Worm (Caenorhabditis elegans) whole organism, late embryonic: ENCODE data around the gene ckc-1.
A peak's percentile ranks its signal among the peaks of the same experiment; 100 is the strongest.

ENCODE experiments used
- C08G9.2 ChIP-seq: sonication (generic microtip); optimal IDR thresholded peaks from 2 replicates; lab custom pipeline; 2016; ENCODE audit warnings: mild to moderate bottlenecking, missing genetic modification characterization, moderate library complexity, missing compliant biosample characterization
- C38D4.7 ChIP-seq: fragments of 200-800 bp; sonication (Bioruptor generic); optimal IDR thresholded peaks from 2 replicates; lab custom pipeline; 2018; ENCODE audit warnings: mild to moderate bottlenecking, missing genetic modification characterization, moderate library complexity, missing compliant biosample characterization
- F13H6.1 ChIP-seq: sonication (generic microtip); optimal IDR thresholded peaks from 2 replicates; lab custom pipeline; 2016; ENCODE audit warnings: missing genetic modification characterization, missing compliant biosample characterization
- T23F11.4 ChIP-seq: fragments of 200-800 bp; sonication (Bioruptor generic); optimal IDR thresholded peaks from 2 replicates; lab custom pipeline; 2018; ENCODE audit warnings: mild to moderate bottlenecking, missing genetic modification characterization, missing compliant biosample characterization
- ama-1 ChIP-seq: fragments of 150-350 bp; optimal IDR thresholded peaks from 2 replicates; lab custom pipeline; 2014
- ceh-14 ChIP-seq: sonication (generic microtip); optimal IDR thresholded peaks from 2 replicates; lab custom pipeline; 2016; ENCODE audit warnings: missing genotype, missing genetic modification characterization, missing compliant biosample characterization
- ceh-18 ChIP-seq: sonication (generic microtip); optimal IDR thresholded peaks from 2 replicates; lab custom pipeline; 2016; ENCODE audit warnings: missing genetic modification characterization, missing compliant biosample characterization
- ceh-19 ChIP-seq: fragments of 200-800 bp; sonication (Bioruptor generic); optimal IDR thresholded peaks from 2 replicates; lab custom pipeline; 2018; ENCODE audit warnings: mild to moderate bottlenecking, missing genetic modification characterization, missing compliant biosample characterization
- ceh-2 ChIP-seq: sonication (generic microtip); optimal IDR thresholded peaks from 2 replicates; lab custom pipeline; 2016; ENCODE audit warnings: missing genotype, missing genetic modification characterization, missing compliant biosample characterization
- ceh-22 ChIP-seq: sonication (generic microtip); optimal IDR thresholded peaks from 2 replicates; lab custom pipeline; 2017; ENCODE audit warnings: missing biosample characterization, missing genetic modification characterization
- ceh-24 ChIP-seq: sonication (generic microtip); optimal IDR thresholded peaks from 2 replicates; lab custom pipeline; 2016; ENCODE audit warnings: mild to moderate bottlenecking, missing genetic modification characterization, missing compliant biosample characterization
- ceh-30 ChIP-seq: fragments of 150-350 bp; optimal IDR thresholded peaks from 2 replicates; lab custom pipeline; 2014; ENCODE audit warnings: missing biosample characterization, missing genetic modification characterization
- ceh-31 ChIP-seq: sonication (generic microtip); optimal IDR thresholded peaks from 2 replicates; lab custom pipeline; 2016; ENCODE audit warnings: missing genetic modification characterization, missing compliant biosample characterization
- ceh-34 ChIP-seq: sonication (generic microtip); optimal IDR thresholded peaks from 2 replicates; lab custom pipeline; 2016; ENCODE audit warnings: mild to moderate bottlenecking, missing genetic modification characterization, missing compliant biosample characterization
- ceh-48 ChIP-seq: sonication (generic microtip); optimal IDR thresholded peaks from 2 replicates; lab custom pipeline; 2016; ENCODE audit warnings: missing genetic modification characterization, inconsistent platforms, missing compliant biosample characterization
- ceh-6 ChIP-seq: fragments of 200-800 bp; sonication (Bioruptor generic); optimal IDR thresholded peaks from 2 replicates; lab custom pipeline; 2018; ENCODE audit warnings: mild to moderate bottlenecking, missing genetic modification characterization, missing compliant biosample characterization
- ceh-9 ChIP-seq: sonication (generic microtip); optimal IDR thresholded peaks from 2 replicates; lab custom pipeline; 2016; ENCODE audit warnings: mild to moderate bottlenecking, missing genetic modification characterization, inconsistent platforms, missing compliant biosample characterization
- dmd-4 ChIP-seq: sonication (generic microtip); optimal IDR thresholded peaks from 2 replicates; lab custom pipeline; 2016; ENCODE audit warnings: borderline replicate concordance, missing genetic modification characterization, missing compliant biosample characterization
- dve-1 ChIP-seq: sonication (generic microtip); optimal IDR thresholded peaks from 2 replicates; lab custom pipeline; 2017; ENCODE audit warnings: antibody characterized with exemption, mild to moderate bottlenecking, missing genetic modification characterization, missing compliant biosample characterization
- ets-4 ChIP-seq: sonication (generic microtip); optimal IDR thresholded peaks from 2 replicates; lab custom pipeline; 2016; ENCODE audit warnings: missing genetic modification characterization, missing compliant biosample characterization
- fax-1 ChIP-seq: sonication (generic microtip); optimal IDR thresholded peaks from 2 replicates; lab custom pipeline; 2016; ENCODE audit warnings: missing genotype, missing genetic modification characterization, missing compliant biosample characterization
- fkh-6 ChIP-seq: sonication (generic microtip); optimal IDR thresholded peaks from 2 replicates; lab custom pipeline; 2016; ENCODE audit warnings: missing genetic modification characterization, missing compliant biosample characterization
- gmeb-2 ChIP-seq: sonication (generic microtip); optimal IDR thresholded peaks from 2 replicates; lab custom pipeline; 2016; ENCODE audit warnings: missing genetic modification characterization, inconsistent platforms, missing compliant biosample characterization
- lim-6 ChIP-seq: sonication (generic microtip); optimal IDR thresholded peaks from 2 replicates; lab custom pipeline; 2016; ENCODE audit warnings: missing genetic modification characterization, missing compliant biosample characterization
- lin-11 ChIP-seq: fragments of 200-800 bp; sonication (Bioruptor generic); optimal IDR thresholded peaks from 2 replicates; lab custom pipeline; 2018; ENCODE audit warnings: mild to moderate bottlenecking, missing genetic modification characterization, missing compliant biosample characterization
- mec-3 ChIP-seq: sonication (generic microtip); optimal IDR thresholded peaks from 2 replicates; lab custom pipeline; 2016; ENCODE audit warnings: borderline replicate concordance, missing genetic modification characterization, missing compliant biosample characterization
- nfya-1 ChIP-seq: sonication (generic microtip); optimal IDR thresholded peaks from 2 replicates; lab custom pipeline; 2017; ENCODE audit warnings: missing genetic modification characterization, mild to moderate bottlenecking, missing compliant biosample characterization, antibody characterized with exemption, moderate library complexity
- nhr-11 ChIP-seq: fragments of 150-350 bp; optimal IDR thresholded peaks from 2 replicates; lab custom pipeline; 2014; ENCODE audit warnings: missing biosample characterization, missing genetic modification characterization
- nhr-232 ChIP-seq: sonication (generic microtip); optimal IDR thresholded peaks from 2 replicates; lab custom pipeline; 2016; ENCODE audit warnings: missing genetic modification characterization, missing compliant biosample characterization
- odd-2 ChIP-seq: sonication (generic microtip); optimal IDR thresholded peaks from 2 replicates; lab custom pipeline; 2017; ENCODE audit warnings: antibody characterized with exemption, mild to moderate bottlenecking, missing genetic modification characterization, missing compliant biosample characterization
- pag-3 ChIP-seq: sonication (generic microtip); optimal IDR thresholded peaks from 2 replicates; lab custom pipeline; 2016; ENCODE audit warnings: missing compliant biosample characterization, missing genetic modification characterization, borderline replicate concordance
- pha-2 ChIP-seq: sonication (generic microtip); optimal IDR thresholded peaks from 2 replicates; lab custom pipeline; 2017; ENCODE audit warnings: mild to moderate bottlenecking, missing genetic modification characterization, missing compliant biosample characterization
- pha-4 ChIP-seq: fragments of 150-350 bp; optimal IDR thresholded peaks from 2 replicates; lab custom pipeline; 2018; ENCODE audit warnings: missing biosample characterization, missing genetic modification reagents, missing genetic modification characterization
- pqm-1 ChIP-seq: sonication (generic microtip); optimal IDR thresholded peaks from 2 replicates; lab custom pipeline; 2016; ENCODE audit warnings: missing genetic modification characterization, missing compliant biosample characterization
- ref-2 ChIP-seq: sonication (generic microtip); optimal IDR thresholded peaks from 2 replicates; lab custom pipeline; 2016; ENCODE audit warnings: missing genetic modification characterization, missing compliant biosample characterization
- rnt-1 ChIP-seq: sonication (generic microtip); optimal IDR thresholded peaks from 2 replicates; lab custom pipeline; 2016; ENCODE audit warnings: missing genetic modification characterization, missing compliant biosample characterization
- sdc-2 ChIP-seq: sonication (generic microtip); optimal IDR thresholded peaks from 2 replicates; lab custom pipeline; 2016; ENCODE audit warnings: missing genotype, missing genetic modification characterization, missing compliant biosample characterization
- sox-2 ChIP-seq: fragments of 200-800 bp; sonication (Bioruptor generic); IDR thresholded peaks from 2 replicates; pipeline ENCODE4 v1.3.6; 2022; ENCODE audit warnings: missing genetic modification reagents, missing genetic modification characterization, missing compliant biosample characterization
- unc-3 ChIP-seq, 2 experiments: fragments of 200-800 bp in 1 of 2; sonication (Bioruptor generic) in 1 of 2; sonication (generic microtip) in 1 of 2; conservative IDR thresholded peaks in 1 of 2; optimal IDR thresholded peaks in 1 of 2; 2 replicates each; pipeline versions ENCODE4 v1.3.6 to Lab custom; 2016 to 2022; ENCODE audit warnings: missing compliant biosample characterization in 2 of 2, missing genetic modification characterization in 2 of 2, missing genetic modification reagents in 1 of 2
- unc-42 ChIP-seq: sonication (generic microtip); optimal IDR thresholded peaks from 2 replicates; lab custom pipeline; 2016; ENCODE audit warnings: missing genotype, missing genetic modification characterization, missing compliant biosample characterization
- ztf-16 ChIP-seq: sonication (generic microtip); optimal IDR thresholded peaks from 2 replicates; lab custom pipeline; 2017; ENCODE audit warnings: missing genetic modification characterization, missing compliant biosample characterization

ckc-1 gene

ce11 chrX:3605727-3606126, 29.3 kb downstream of the ckc-1 start, which contains the start of gene C18B2.4 (continued):
- TF ChIP-seq odd-2 (tag; lab: Kevin White, UChicago), result no peak
- TF ChIP-seq F13H6.1 (tag; lab: Kevin White, UChicago), result no peak
- TF ChIP-seq ceh-14 (tag; lab: Kevin White, UChicago), result peak; percentile 51
- peak; percentile 74 for TF ChIP-seq ceh-31 (tag; lab: Kevin White, UChicago)
- TF ChIP-seq fax-1 (tag; lab: Kevin White, UChicago), result no peak
- TF ChIP-seq gmeb-2, result no peak
- no peak for TF ChIP-seq pqm-1 (tag; lab: Kevin White, UChicago)
- TF ChIP-seq C38D4.7 (GFP tag; lab: Kevin White, UChicago), result no peak
- TF ChIP-seq T23F11.4 (GFP tag; lab: Kevin White, UChicago), result no peak
- no peak for TF ChIP-seq pha-4 (tag; lab: Kevin White, UChicago)
- TF ChIP-seq ceh-19 (GFP tag; lab: Kevin White, UChicago), result no peak
- no peak for TF ChIP-seq rnt-1
- no peak for TF ChIP-seq lin-11 (tag; lab: Kevin White, UChicago)
- TF ChIP-seq ama-1 (lab: Kevin White, UChicago), result no peak
- peak; percentile 18 for TF ChIP-seq dve-1 (tag; lab: Kevin White, UChicago)
- no peak for TF ChIP-seq sox-2 (GFP tag; lab: Robert Waterston, UW)
- TF ChIP-seq unc-42 (tag; lab: Kevin White, UChicago), result peak; percentile 75
- TF ChIP-seq pha-2 (tag; lab: Kevin White, UChicago), result no peak
- no peak for TF ChIP-seq ceh-6 (GFP tag; lab: Kevin White, UChicago)
- no peak for TF ChIP-seq ceh-22
- TF ChIP-seq unc-3 (GFP tag; conservative IDR thresholded peaks at IDR 0.05; lab: Robert Waterston, UW), result no peak
- no peak for TF ChIP-seq unc-3 (tag; optimal IDR thresholded peaks at IDR 0.05; lab: Kevin White, UChicago)
- no peak for TF ChIP-seq nhr-232
- TF ChIP-seq ceh-48 (tag; lab: Kevin White, UChicago), result no peak
- no peak for TF ChIP-seq nhr-11 (tag; lab: Kevin White, UChicago)
- TF ChIP-seq ceh-30 (tag; lab: Kevin White, UChicago), result no peak
- peak; percentile 42 for TF ChIP-seq ceh-34 (tag; lab: Kevin White, UChicago)
- no peak for TF ChIP-seq pag-3 (tag; lab: Kevin White, UChicago)
- TF ChIP-seq ceh-18 (tag; lab: Kevin White, UChicago), result no peak
- no peak for TF ChIP-seq ztf-16 (tag; lab: Kevin White, UChicago)
- peak; percentile 72 for TF ChIP-seq nfya-1 (tag; lab: Kevin White, UChicago)
- no peak for TF ChIP-seq mec-3 (tag; lab: Kevin White, UChicago)
- TF ChIP-seq ceh-9, result no peak
- peak; percentile 25 for TF ChIP-seq C08G9.2 (tag; lab: Kevin White, UChicago)
- TF ChIP-seq lim-6 (tag; lab: Kevin White, UChicago), result no peak
- peak; percentile 54 for TF ChIP-seq sdc-2 (tag; lab: Kevin White, UChicago)
- no peak for TF ChIP-seq dmd-4 (tag; lab: Kevin White, UChicago)
- TF ChIP-seq ceh-24 (tag; lab: Kevin White, UChicago), result no peak
- TF ChIP-seq ceh-2 (tag; lab: Kevin White, UChicago), result peak; percentile 32
- no peak for TF ChIP-seq ets-4 (tag; lab: Kevin White, UChicago)
- TF ChIP-seq, all 69 proteins: peak for 13

ce11 chrX:3610442-3610841, 34.0 kb downstream of the ckc-1 start:
- TF ChIP-seq ceh-22 (no peak), ref-2 (no peak), F13H6.1 (tag; lab: Kevin White, UChicago) (no peak), fkh-6 (no peak)
